Worm (Caenorhabditis elegans): ENCODE data around the gene F20D6.8.

DNA sequence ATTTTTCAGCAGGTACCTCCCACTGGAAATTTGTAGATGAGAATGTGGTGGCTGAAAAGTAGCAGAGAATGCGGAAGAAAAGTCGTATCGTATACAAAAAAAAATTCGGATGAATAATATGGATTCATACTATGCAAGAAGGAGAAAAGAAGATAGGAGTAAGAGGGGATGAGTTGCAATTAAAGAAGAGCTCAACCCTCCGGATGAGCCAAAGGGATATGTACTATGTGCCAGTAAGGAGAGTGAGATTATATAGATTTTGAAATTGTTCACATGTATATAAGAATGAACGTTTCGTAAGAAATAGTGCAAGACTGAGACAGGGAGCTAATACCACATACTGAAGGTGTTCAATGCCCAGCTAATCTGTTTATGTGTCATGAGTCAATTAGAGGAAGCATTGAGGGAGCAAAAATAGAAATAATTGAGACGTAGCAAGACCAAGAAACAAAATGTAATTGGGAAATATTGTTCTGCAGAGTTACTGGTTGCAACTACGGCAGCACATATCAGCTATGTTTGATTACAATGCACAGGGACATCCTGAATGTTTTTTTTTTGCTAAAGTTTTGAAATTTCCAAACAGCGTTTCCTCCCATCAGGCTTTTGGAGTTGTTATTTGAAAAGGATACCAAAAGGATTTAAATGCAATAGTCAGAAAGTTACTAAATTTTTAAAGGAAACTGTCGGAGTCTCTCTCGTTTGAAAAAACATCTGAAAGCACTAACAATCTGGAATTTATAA, at the start of gene F20D6.8:
- no peak for TF ChIP-seq lin-13 (GFP tag; optimal IDR thresholded peaks at IDR 0.05)
- TF ChIP-seq nhr-11 (tag; optimal IDR thresholded peaks at IDR 0.05): no peak
- TF ChIP-seq aly-2 (tag; optimal IDR thresholded peaks at IDR 0.05): no peak
- no peak for TF ChIP-seq mxl-3 (GFP tag; optimal IDR thresholded peaks at IDR 0.05)
- TF ChIP-seq fos-1 (tag; optimal IDR thresholded peaks at IDR 0.05): no peak
- no peak for TF ChIP-seq pha-4 (GFP tag; IDR thresholded peaks at IDR 0.05)
- TF ChIP-seq pha-4 (tag; optimal IDR thresholded peaks at IDR 0.05): no peak
- peak in 1 of 2 experiments; percentile 92 for TF ChIP-seq unc-62 (GFP tag; optimal IDR thresholded peaks at IDR 0.05 in 1 of 2)
- no peak for TF ChIP-seq unc-62 (tag; optimal IDR thresholded peaks at IDR 0.05)
- TF ChIP-seq R02D3.7 (tag; optimal IDR thresholded peaks at IDR 0.05): no peak
- TF ChIP-seq arid-1 (GFP tag; conservative IDR thresholded peaks at IDR 0.05): no peak
- TF ChIP-seq zag-1 (tag; optimal IDR thresholded peaks at IDR 0.05): no peak
- no peak for TF ChIP-seq unc-130 (GFP tag; optimal IDR thresholded peaks at IDR 0.05)

Data from whole organism, L4 larva.